Worm (Caenorhabditis elegans) whole organism, L4 larva: Measurements from ENCODE around the gene F42A6.5.

ENCODE experiments used
- T20F7.1 ChIP-seq: fragments of 200-800 bp; sonication (Bioruptor generic); optimal IDR thresholded peaks from 2 replicates; lab custom pipeline; 2018; ENCODE audit warnings: mild to moderate bottlenecking, missing genetic modification characterization, missing compliant biosample characterization
- Y5F2A.4 ChIP-seq: fragments of 200-800 bp; sonication (Bioruptor generic); optimal IDR thresholded peaks from 2 replicates; lab custom pipeline; 2018; ENCODE audit warnings: mild to moderate bottlenecking, missing genetic modification characterization, missing compliant biosample characterization
- arid-1 ChIP-seq: fragments of 200-800 bp; sonication (Bioruptor generic); conservative IDR thresholded peaks from 2 replicates; pipeline ENCODE4 v1.3.6; 2022; ENCODE audit warnings: missing genetic modification reagents, missing genetic modification characterization, missing compliant biosample characterization
- attf-4 ChIP-seq: sonication (generic microtip); optimal IDR thresholded peaks from 3 replicates; lab custom pipeline; 2017; ENCODE audit warnings: missing biosample characterization, missing genetic modification characterization
- ceh-20 ChIP-seq: fragments of 200-800 bp; sonication (Bioruptor generic); IDR thresholded peaks from 2 replicates; pipeline ENCODE4 v1.3.6; 2022; ENCODE audit warnings: missing genetic modification reagents, missing genetic modification characterization, missing compliant biosample characterization
- ceh-28 ChIP-seq: fragments of 150-350 bp; optimal IDR thresholded peaks from 2 replicates; lab custom pipeline; 2014; ENCODE audit warnings: missing biosample characterization, missing genetic modification reagents, missing genetic modification characterization
- ceh-32 ChIP-seq: sonication (generic microtip); optimal IDR thresholded peaks from 2 replicates; lab custom pipeline; 2016; ENCODE audit warnings: mild to moderate bottlenecking, missing genetic modification characterization, missing compliant biosample characterization; ENCODE audit not compliant: poor library complexity
- ceh-62 ChIP-seq: sonication (generic microtip); optimal IDR thresholded peaks from 2 replicates; lab custom pipeline; 2017; ENCODE audit warnings: missing biosample characterization, missing genetic modification characterization
- ctbp-1 ChIP-seq: fragments of 200-800 bp; sonication (Bioruptor generic); IDR thresholded peaks from 2 replicates; pipeline ENCODE4 v1.3.6; 2022; ENCODE audit warnings: missing genetic modification reagents, missing genetic modification characterization, missing compliant biosample characterization
- daf-16 ChIP-seq, 3 experiments: sonication (generic microtip); optimal IDR thresholded peaks; 2 replicates each; lab custom pipeline; 2016 to 2017; ENCODE audit warnings: missing genetic modification characterization in 3 of 3, missing genetic modification reagents in 3 of 3, mild to moderate bottlenecking in 2 of 3, missing compliant biosample characterization in 2 of 3, missing biosample characterization in 1 of 3, moderate library complexity in 1 of 3
- daf-8 ChIP-seq: fragments of 200-800 bp; sonication (Bioruptor generic); IDR thresholded peaks from 2 replicates; pipeline ENCODE4 v1.3.6; 2022; ENCODE audit warnings: missing genetic modification characterization, missing compliant biosample characterization
- dmd-6 ChIP-seq: fragments of 200-800 bp; sonication (Bioruptor generic); IDR thresholded peaks from 2 replicates; pipeline ENCODE4 v1.3.6; 2022; ENCODE audit warnings: missing genetic modification reagents, missing genetic modification characterization, missing compliant biosample characterization
- dmd-9 ChIP-seq: fragments of 200-800 bp; sonication (Bioruptor generic); IDR thresholded peaks from 2 replicates; pipeline ENCODE4 v1.3.6; 2022; ENCODE audit warnings: missing genetic modification reagents, missing genetic modification characterization, missing compliant biosample characterization
- egl-43 ChIP-seq: fragments of 200-800 bp; sonication (Bioruptor generic); IDR thresholded peaks from 2 replicates; pipeline ENCODE4 v1.3.6; 2022; ENCODE audit warnings: missing genetic modification reagents, missing genetic modification characterization, missing compliant biosample characterization
- hif-1 ChIP-seq, 2 experiments: sonication (generic microtip); optimal IDR thresholded peaks; 2 replicates each; lab custom pipeline; 2016 to 2017; ENCODE audit warnings: missing compliant biosample characterization in 2 of 2, missing genetic modification characterization in 2 of 2, missing genetic modification reagents in 2 of 2, missing genotype in 2 of 2, mild to moderate bottlenecking in 1 of 2
- hlh-11 ChIP-seq: fragments of 200-800 bp; sonication (Bioruptor generic); optimal IDR thresholded peaks from 2 replicates; lab custom pipeline; 2018; ENCODE audit warnings: mild to moderate bottlenecking, missing genetic modification characterization, missing compliant biosample characterization
- hlh-30 ChIP-seq: sonication (generic microtip); optimal IDR thresholded peaks from 2 replicates; lab custom pipeline; 2017; ENCODE audit warnings: antibody characterized with exemption, mild to moderate bottlenecking, missing genetic modification characterization, missing compliant biosample characterization; ENCODE audit not compliant: insufficient read depth
- hmg-1.1 ChIP-seq: fragments of 200-800 bp; sonication (Bioruptor generic); IDR thresholded peaks from 2 replicates; pipeline ENCODE4 v1.3.6; 2022; ENCODE audit warnings: missing genetic modification reagents, missing genetic modification characterization, missing compliant biosample characterization
- lim-7 ChIP-seq: fragments of 200-800 bp; sonication (Bioruptor generic); IDR thresholded peaks from 2 replicates; pipeline ENCODE4 v1.3.6; 2022; ENCODE audit warnings: missing genetic modification characterization, missing compliant biosample characterization
- lin-1 ChIP-seq: fragments of 200-800 bp; sonication (Bioruptor generic); IDR thresholded peaks from 2 replicates; pipeline ENCODE4 v1.3.6; 2022; ENCODE audit warnings: missing genetic modification reagents, missing genetic modification characterization, missing compliant biosample characterization
- lin-15B ChIP-seq: fragments of 150-350 bp; sonication (generic microtip); optimal IDR thresholded peaks from 3 replicates; lab custom pipeline; 2014; ENCODE audit warnings: missing biosample characterization, missing genetic modification characterization
- lin-38 ChIP-seq: fragments of 200-800 bp; sonication (Bioruptor generic); IDR thresholded peaks from 2 replicates; pipeline ENCODE4 v1.3.6; 2022; ENCODE audit warnings: missing genetic modification reagents, missing genetic modification characterization, missing compliant biosample characterization
- lir-3 ChIP-seq: sonication (generic microtip); optimal IDR thresholded peaks from 2 replicates; lab custom pipeline; 2016; ENCODE audit warnings: mild to moderate bottlenecking, missing genetic modification characterization, missing compliant biosample characterization
- madf-5 ChIP-seq, 2 experiments: fragments of 200-800 bp; sonication (Bioruptor generic); IDR thresholded peaks; 2 replicates each; pipeline ENCODE4 v1.3.6; 2022; ENCODE audit warnings: missing compliant biosample characterization in 2 of 2, missing genetic modification characterization in 2 of 2
- madf-9 ChIP-seq: fragments of 200-800 bp; sonication (Bioruptor generic); conservative IDR thresholded peaks from 2 replicates; pipeline ENCODE4 v1.3.6; 2022; ENCODE audit warnings: missing genetic modification reagents, missing genetic modification characterization, missing compliant biosample characterization
- mxl-3 ChIP-seq: fragments of 200-800 bp; sonication (Bioruptor generic); optimal IDR thresholded peaks from 2 replicates; lab custom pipeline; 2018; ENCODE audit warnings: mild to moderate bottlenecking, missing genetic modification characterization, missing compliant biosample characterization
- nhr-11 ChIP-seq: fragments of 150-350 bp; optimal IDR thresholded peaks from 2 replicates; lab custom pipeline; 2014; ENCODE audit warnings: missing biosample characterization, missing genetic modification characterization
- nhr-41 ChIP-seq: fragments of 200-800 bp; sonication (Bioruptor generic); IDR thresholded peaks from 2 replicates; pipeline ENCODE4 v1.3.6; 2022; ENCODE audit warnings: missing genetic modification reagents, missing genetic modification characterization, missing compliant biosample characterization
- nhr-6 ChIP-seq: fragments of 150-350 bp; optimal IDR thresholded peaks from 2 replicates; lab custom pipeline; 2014; ENCODE audit warnings: missing biosample characterization, missing genetic modification characterization
- pqm-1 ChIP-seq: sonication (generic microtip); optimal IDR thresholded peaks from 2 replicates; lab custom pipeline; 2017; ENCODE audit warnings: missing biosample characterization, missing genetic modification characterization
- rbr-2 ChIP-seq: sonication (generic microtip); optimal IDR thresholded peaks from 2 replicates; lab custom pipeline; 2016; ENCODE audit warnings: missing genotype, missing genetic modification characterization, missing compliant biosample characterization
- saeg-2 ChIP-seq: fragments of 200-800 bp; sonication (Bioruptor generic); IDR thresholded peaks from 2 replicates; pipeline ENCODE4 v1.3.6; 2022; ENCODE audit warnings: missing genetic modification reagents, missing genetic modification characterization, missing compliant biosample characterization
- snpc-1.2 ChIP-seq: fragments of 200-800 bp; sonication (Bioruptor generic); IDR thresholded peaks from 2 replicates; pipeline ENCODE4 v1.3.6; 2022; ENCODE audit warnings: missing genetic modification reagents, missing genetic modification characterization, missing compliant biosample characterization
- tra-1 ChIP-seq: fragments of 200-800 bp; sonication (Bioruptor generic); IDR thresholded peaks from 2 replicates; pipeline ENCODE4 v1.3.6; 2022; ENCODE audit warnings: missing genetic modification reagents, missing genetic modification characterization, missing compliant biosample characterization
- unc-39 ChIP-seq: sonication (generic microtip); optimal IDR thresholded peaks from 2 replicates; lab custom pipeline; 2017; ENCODE audit warnings: missing biosample characterization, missing genetic modification characterization
- zfp-3 ChIP-seq: fragments of 200-800 bp; sonication (Bioruptor generic); conservative IDR thresholded peaks from 2 replicates; pipeline ENCODE4 v1.3.6; 2022; ENCODE audit warnings: missing genetic modification reagents, missing genetic modification characterization, missing compliant biosample characterization
- zip-11 ChIP-seq: fragments of 200-800 bp; sonication (Bioruptor generic); IDR thresholded peaks from 2 replicates; pipeline ENCODE4 v1.3.6; 2022; ENCODE audit warnings: missing genetic modification characterization, missing compliant biosample characterization
- ztf-11 ChIP-seq: fragments of 150-350 bp; optimal IDR thresholded peaks from 2 replicates; lab custom pipeline; 2014; ENCODE audit warnings: missing biosample characterization, missing genetic modification characterization
- ztf-7 ChIP-seq: fragments of 150-350 bp; optimal IDR thresholded peaks from 2 replicates; lab custom pipeline; 2014; ENCODE audit warnings: missing biosample characterization, missing genetic modification characterization

F42A6.5 gene

DNA sequence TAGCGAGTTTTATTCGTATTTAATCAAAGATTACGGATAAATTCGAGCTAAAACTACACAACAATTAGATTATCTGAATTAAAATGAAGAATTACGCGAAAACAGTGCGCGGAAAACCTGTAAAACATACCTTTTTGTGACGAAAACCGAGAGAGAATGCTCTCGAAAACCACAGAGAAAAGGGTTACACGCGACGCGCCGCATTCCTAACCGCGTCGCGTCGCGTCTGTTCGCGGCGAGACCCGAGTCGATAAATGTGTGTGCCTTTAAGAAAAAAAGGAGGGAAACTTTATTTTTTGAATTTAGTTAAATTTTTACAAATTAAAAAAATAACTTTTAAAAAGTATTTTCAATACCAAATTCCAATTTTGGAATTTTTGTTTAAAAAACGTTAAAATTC lies 7.0 kb upstream of the F42A6.5 start, which contains the start of gene hrpa-1 (continued):
- TF ChIP-seq ceh-32 (no peak), ztf-11 (no peak), hlh-30 (tag; lab: Kevin White, UChicago) (peak; percentile 87), ceh-20 (GFP tag; lab: Robert Waterston, UW) (peak; percentile 66; the same call in 1 of the 2 replicates), attf-4 (tag; lab: Kevin White, UChicago) (no peak), daf-8 (no peak), nhr-41 (GFP tag; lab: Robert Waterston, UW) (no peak), ceh-62 (tag; lab: Kevin White, UChicago) (no peak), saeg-2 (no peak), dmd-9 (GFP tag; lab: Robert Waterston, UW) (no peak), ztf-7 (tag; lab: Kevin White, UChicago) (no peak), nhr-11 (tag; lab: Kevin White, UChicago) (peak; percentile 51), nhr-6 (tag; lab: Kevin White, UChicago) (peak; percentile 45), unc-39 (no peak), dmd-6 (peak; percentile 27; the same call in 1 of the 2 replicates), hlh-11 (peak; percentile 63), madf-9 (peak; percentile 95), Y5F2A.4 (GFP tag; lab: Kevin White, UChicago) (no peak), lir-3 (tag; lab: Kevin White, UChicago) (no peak), zip-11 (GFP tag; lab: Robert Waterston, UW) (no peak), T20F7.1 (GFP tag; lab: Kevin White, UChicago) (no peak), zfp-3 (GFP tag; lab: Robert Waterston, UW) (peak; percentile 65; the same call in 1 of the 2 replicates), tra-1 (GFP tag; lab: Robert Waterston, UW) (no peak), hmg-1.1 (peak; percentile 71), pqm-1 (tag; lab: Kevin White, UChicago) (no peak), madf-5 (GFP tag; IDR thresholded peaks at IDR 0.05; lab: Robert Waterston, UW) (no peak), mxl-3 (GFP tag; lab: Kevin White, UChicago) (no peak)
- TF ChIP-seq, all 104 proteins: peak for 37

DNA sequence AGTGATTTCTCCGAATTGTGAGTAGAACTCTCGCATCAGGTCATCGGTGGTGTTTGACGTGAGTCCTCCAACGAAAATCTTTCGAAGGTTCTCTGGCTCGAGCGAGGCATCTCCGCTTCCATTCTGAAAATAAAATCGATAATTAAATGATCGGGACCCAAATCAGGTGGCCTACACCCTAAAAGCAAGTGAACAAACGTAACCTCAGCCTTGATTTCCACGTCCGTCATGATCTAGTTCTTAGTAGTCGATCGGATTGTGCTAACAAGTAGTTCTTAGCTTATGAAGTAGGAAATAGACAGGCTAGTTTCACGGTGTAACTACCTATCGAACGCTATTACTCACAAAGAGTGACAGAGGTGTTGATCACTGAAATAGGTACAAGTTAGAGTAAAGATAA lies 6.5 kb upstream of the F42A6.5 start:
- TF ChIP-seq rbr-2 (tag; lab: Kevin White, UChicago), result no peak
- TF ChIP-seq lin-15B (tag; lab: Kevin White, UChicago), result no peak
- peak; percentile 8 for TF ChIP-seq ceh-28
- 0 out of 2 replicates have a peak, but pooled peaks have one; percentile 26 for TF ChIP-seq snpc-1.2 (GFP tag; lab: Robert Waterston, UW)
- peak; percentile 66 for TF ChIP-seq ctbp-1 (GFP tag; lab: Robert Waterston, UW)
- peak; percentile 27 for TF ChIP-seq Y5F2A.4 (GFP tag; lab: Kevin White, UChicago)
- no peak for TF ChIP-seq madf-9
- 0 out of 2 replicates have a peak, but pooled peaks have one; percentile 32 for TF ChIP-seq lin-38
- no peak for TF ChIP-seq hif-1 (tag; optimal IDR thresholded peaks at IDR 0.05; lab: Kevin White, UChicago)
- TF ChIP-seq lim-7 (GFP tag; lab: Robert Waterston, UW), result peak; percentile 63; the same call in 1 of the 2 replicates
- TF ChIP-seq daf-16 (GFP tag; optimal IDR thresholded peaks at IDR 0.05; lab: Kevin White, UChicago), result no peak
- TF ChIP-seq daf-16 (tag; optimal IDR thresholded peaks at IDR 0.05; lab: Kevin White, UChicago), result no peak
- 0 out of 2 replicates have a peak, but pooled peaks have one; percentile 16 for TF ChIP-seq egl-43 (GFP tag; lab: Robert Waterston, UW)
- TF ChIP-seq arid-1 (GFP tag; lab: Robert Waterston, UW), result 0 out of 2 replicates have a peak, but pooled peaks have one; percentile 4
- peak; percentile 68; the same call in 1 of the 2 replicates for TF ChIP-seq lin-1 (GFP tag; lab: Robert Waterston, UW)
- TF ChIP-seq, all 104 proteins: peak for 9
